Worm (Caenorhabditis elegans): Measurements from ENCODE around the gene oxy-4.

DNA sequence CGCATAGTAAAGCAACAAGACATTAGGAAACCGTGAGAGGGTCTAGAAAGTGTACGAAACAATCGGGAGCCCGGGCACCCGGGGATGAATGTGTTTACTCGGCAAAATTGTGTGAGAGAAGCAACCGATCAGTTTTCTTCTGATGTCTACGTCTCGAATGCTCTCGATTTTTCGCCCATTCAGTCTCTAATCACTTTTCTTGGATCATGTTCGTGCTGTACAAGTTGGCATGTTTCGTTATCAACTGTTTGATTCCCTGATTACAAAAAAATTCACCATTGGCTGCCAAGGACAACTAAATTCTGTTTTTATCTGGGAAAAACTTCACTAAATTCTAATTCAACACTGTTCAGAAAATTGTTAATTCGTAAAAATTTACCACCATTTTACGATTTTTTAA is 22.0 kb upstream of the oxy-4 start:
- TF ChIP-seq nhr-25 (tag; optimal IDR thresholded peaks at IDR 0.05) (no peak), ama-1 (optimal IDR thresholded peaks at IDR 0.05) (no peak), fkh-2 (tag; optimal IDR thresholded peaks at IDR 0.05) (no peak), ceh-82 (tag; optimal IDR thresholded peaks at IDR 0.05) (no peak), nhr-77 (tag; optimal IDR thresholded peaks at IDR 0.05) (no peak), lin-15B (tag; optimal IDR thresholded peaks at IDR 0.05) (no peak), lin-39 (tag; optimal IDR thresholded peaks at IDR 0.05) (no peak), nhr-43 (tag; optimal IDR thresholded peaks at IDR 0.05; ENCODE audit: poor library complexity, severe bottlenecking) (no peak), pha-4 (tag; optimal IDR thresholded peaks at IDR 0.05) (peak; percentile 6), egl-27 (tag; optimal IDR thresholded peaks at IDR 0.05) (no peak), zag-1 (tag; optimal IDR thresholded peaks at IDR 0.05) (no peak)
